Worm (Caenorhabditis elegans) whole organism, midembryonic: ENCODE data around the gene pyp-1.

Source experiments
- T22C8.4 ChIP-seq: fragments of 200-800 bp; sonication (Bioruptor generic); IDR thresholded peaks from 2 replicates; pipeline ENCODE4 v1.3.6; 2022; ENCODE audit warnings: missing genetic modification characterization, missing compliant biosample characterization
- klf-2 ChIP-seq: fragments of 200-800 bp; sonication (Bioruptor generic); conservative IDR thresholded peaks from 2 replicates; pipeline ENCODE4 v1.3.6; 2022; ENCODE audit warnings: missing genetic modification reagents, missing genetic modification characterization, missing compliant biosample characterization
- med-1 ChIP-seq: sonication (generic microtip); optimal IDR thresholded peaks from 2 replicates; lab custom pipeline; 2017; ENCODE audit warnings: missing genetic modification characterization, mild to moderate bottlenecking, missing compliant biosample characterization, antibody characterized with exemption, missing genetic modification reagents; ENCODE audit not compliant: insufficient read depth
- tab-1 ChIP-seq: fragments of 200-800 bp; sonication (Bioruptor generic); IDR thresholded peaks from 2 replicates; pipeline ENCODE4 v1.3.6; 2022; ENCODE audit warnings: missing genetic modification characterization, missing compliant biosample characterization
- ztf-23 ChIP-seq: fragments of 200-800 bp; sonication (Bioruptor generic); IDR thresholded peaks from 2 replicates; pipeline ENCODE4 v1.3.6; 2022; ENCODE audit warnings: missing genetic modification reagents, missing genetic modification characterization, missing compliant biosample characterization
- ztf-29 ChIP-seq: fragments of 200-800 bp; sonication (Bioruptor generic); IDR thresholded peaks from 2 replicates; pipeline ENCODE4 v1.3.6; 2022; ENCODE audit warnings: missing genetic modification reagents, missing genetic modification characterization, missing compliant biosample characterization

- TF ChIP-seq med-1 (GFP tag; lab: Kevin White, UChicago) (no peak), ztf-23 (GFP tag; lab: Robert Waterston, UW) (no peak), T22C8.4 (GFP tag; lab: Robert Waterston, UW) (no peak), ztf-29 (GFP tag; lab: Robert Waterston, UW) (no peak), tab-1 (GFP tag; lab: Robert Waterston, UW) (no peak), klf-2 (GFP tag; lab: Robert Waterston, UW) (no peak)
Measured at ce11 chrIV:10016977-10017376, 18.3 kb upstream of the pyp-1 start, which contains the start of gene ent-7.
